Worm (Caenorhabditis elegans): ENCODE results near the gene Y49A3A.4.

DNA sequence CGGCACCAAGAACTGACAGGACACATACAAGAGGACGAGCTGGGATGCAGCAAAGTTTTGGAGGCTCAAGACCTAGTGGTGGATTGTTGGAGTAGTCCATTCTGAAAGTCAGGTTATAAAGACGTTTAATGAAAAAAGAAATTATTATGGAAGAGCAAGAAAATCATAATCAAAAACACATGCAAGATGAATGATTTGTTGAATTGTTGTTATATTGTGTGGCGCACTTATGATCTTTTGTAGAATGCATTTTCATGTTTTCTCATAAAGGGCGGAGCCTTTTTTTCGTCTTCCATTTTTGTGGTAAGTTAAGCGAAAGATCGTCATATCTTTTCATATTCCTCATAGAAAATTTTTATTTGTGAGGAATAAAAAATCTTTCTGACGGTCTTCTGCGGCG lies 42.2 kb downstream of the Y49A3A.4 start, which contains the start of gene F47B8.2:
- no peak for TF ChIP-seq scrt-1 (GFP tag; IDR thresholded peaks at IDR 0.05)
- no peak for TF ChIP-seq ceh-36 (tag; optimal IDR thresholded peaks at IDR 0.05)
- no peak for TF ChIP-seq F13C5.2 (tag; optimal IDR thresholded peaks at IDR 0.05)

Measured in whole organism, early embryonic.